Worm (Caenorhabditis elegans) whole organism, midembryonic: ENCODE results near the gene qua-1.

Source experiments
- flt-1 ChIP-seq: fragments of 200-800 bp; sonication (Bioruptor generic); IDR thresholded peaks from 2 replicates; pipeline ENCODE4 v1.3.6; 2022; ENCODE audit warnings: missing genetic modification characterization, missing compliant biosample characterization
- ref-1 ChIP-seq: fragments of 200-800 bp; sonication (Bioruptor generic); conservative IDR thresholded peaks from 2 replicates; pipeline ENCODE4 v1.3.6; 2022; ENCODE audit warnings: missing genetic modification reagents, missing genetic modification characterization, missing compliant biosample characterization
- ztf-29 ChIP-seq: fragments of 200-800 bp; sonication (Bioruptor generic); IDR thresholded peaks from 2 replicates; pipeline ENCODE4 v1.3.6; 2022; ENCODE audit warnings: missing genetic modification reagents, missing genetic modification characterization, missing compliant biosample characterization

ce11 chrII:8218266-8218665, 19.7 kb downstream of the qua-1 start:
- no peak for TF ChIP-seq flt-1 (GFP tag; lab: Robert Waterston, UW)
- no peak for TF ChIP-seq ref-1 (GFP tag; lab: Robert Waterston, UW)
- no peak for TF ChIP-seq ztf-29 (GFP tag; lab: Robert Waterston, UW)
